Fruit fly (Drosophila melanogaster) whole organism, larva: ENCODE results near the gene CG3505.

Source experiments
- noc ChIP-seq: fragments of 200-800 bp; sonication (Bioruptor generic); optimal IDR thresholded peaks from 3 replicates; lab custom pipeline; 2019; ENCODE audit warnings: missing biosample characterization, mild to moderate bottlenecking, missing genetic modification characterization, moderate library complexity

Gene CG3505

dm6 chr3R:14656760-14657604, at the start of gene CG3505:
Gene CG3505, plus strand, starts transcription at chr3R:14657447.
- peak; percentile 26 for TF ChIP-seq noc

- TF ChIP-seq noc, result no peak
These were observed 48.2 kb upstream of the CG3505 start, which contains the start of gene CG14853 for dm6 chr3R:14608892-14609692. Gene CG14853, plus strand, starts transcription at chr3R:14609642.

dm6 chr3R:14622571-14622970, 34.7 kb upstream of the CG3505 start:
- TF ChIP-seq noc, result no peak

- no peak for TF ChIP-seq noc
These were observed 33.1 kb upstream of the CG3505 start for dm6 chr3R:14624088-14624619.

- TF ChIP-seq noc, result no peak
These were observed 32.6 kb upstream of the CG3505 start for dm6 chr3R:14624671-14625070.

dm6 chr3R:14625215-14626156, 31.8 kb upstream of the CG3505 start, which contains the start of the genes put and His4r:
Gene put, minus strand, starts transcription at chr3R:14625703.
Gene His4r, plus strand, starts transcription at chr3R:14625755.
- TF ChIP-seq noc, result no peak

dm6 chr3R:14626781-14627180, 30.5 kb upstream of the CG3505 start:
- TF ChIP-seq noc, result no peak

dm6 chr3R:14630119-14630623, 27.1 kb upstream of the CG3505 start, which contains the start of gene Cad88C:
Gene Cad88C, plus strand, starts transcription at chr3R:14630478.
- no peak for TF ChIP-seq noc

- TF ChIP-seq noc, result no peak
These were observed 25.3 kb upstream of the CG3505 start for dm6 chr3R:14631911-14632310.

dm6 chr3R:14642463-14642862, 14.8 kb upstream of the CG3505 start, which contains the start of gene CG7886:
Gene CG7886, minus strand, starts transcription at chr3R:14642563.
- no peak for TF ChIP-seq noc

dm6 chr3R:14649307-14650239, 7.7 kb upstream of the CG3505 start:
- peak; percentile 96 for TF ChIP-seq noc

- no peak for TF ChIP-seq noc
These were observed 6.9 kb upstream of the CG3505 start for dm6 chr3R:14650367-14650766.

dm6 chr3R:14651076-14651662, 6.1 kb upstream of the CG3505 start:
- peak; percentile 3 for TF ChIP-seq noc

- no peak for TF ChIP-seq noc
These were observed 4.9 kb upstream of the CG3505 start for dm6 chr3R:14652301-14652880.
